Worm (Caenorhabditis elegans): ENCODE measurements around the gene hum-5.

Gene hum-5

ce11 chrIII:4018591-4019580 is 17.8 kb downstream of the hum-5 start:
- TF ChIP-seq C08G9.2 (tag; optimal IDR thresholded peaks at IDR 0.05), result no peak
- no peak for TF ChIP-seq madf-2 (tag; optimal IDR thresholded peaks at IDR 0.05)
- peak; percentile 75 for TF ChIP-seq elt-2 (tag; optimal IDR thresholded peaks at IDR 0.05)

DNA sequence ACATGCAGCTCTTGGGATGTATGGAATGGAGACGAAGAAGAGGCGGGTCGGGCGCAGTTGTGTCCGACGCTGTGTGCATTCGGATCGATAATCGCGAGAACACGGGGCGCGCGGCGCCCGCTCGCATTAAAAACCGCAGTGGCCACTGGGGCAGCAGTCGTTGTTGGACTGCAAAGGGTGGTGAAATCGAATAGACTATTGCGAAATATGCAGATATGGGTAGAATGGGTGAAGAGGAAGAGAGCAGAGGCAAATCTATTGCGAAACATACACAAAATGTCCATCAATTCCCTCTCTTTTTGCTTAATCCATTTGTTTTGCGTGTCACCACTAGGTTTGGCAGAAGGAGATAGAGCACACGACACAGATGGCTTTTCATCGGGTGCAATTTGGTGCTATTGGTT is 18.5 kb downstream of the hum-5 start:
- no peak for TF ChIP-seq K09A11.1 (tag; optimal IDR thresholded peaks at IDR 0.05; ENCODE audit: insufficient read depth)
- peak; percentile 36 for TF ChIP-seq ceh-48 (tag; optimal IDR thresholded peaks at IDR 0.05)
- no peak for TF ChIP-seq pqm-1 (tag; optimal IDR thresholded peaks at IDR 0.05)
- no peak for TF ChIP-seq nhr-232 (tag; optimal IDR thresholded peaks at IDR 0.05)
- TF ChIP-seq syd-9 (tag; optimal IDR thresholded peaks at IDR 0.05), result no peak
- peak; percentile 8 for TF ChIP-seq ceh-31 (tag; optimal IDR thresholded peaks at IDR 0.05)
- TF ChIP-seq ceh-6 (GFP tag; optimal IDR thresholded peaks at IDR 0.05), result peak; percentile 3
- no peak for TF ChIP-seq nhr-11 (tag; optimal IDR thresholded peaks at IDR 0.05)
- TF ChIP-seq C38D4.7 (GFP tag; optimal IDR thresholded peaks at IDR 0.05), result peak; percentile 8
- no peak for TF ChIP-seq hlh-6 (tag; optimal IDR thresholded peaks at IDR 0.05)
- TF ChIP-seq unc-42 (tag; optimal IDR thresholded peaks at IDR 0.05), result peak; percentile 50
- TF ChIP-seq mec-3 (tag; optimal IDR thresholded peaks at IDR 0.05; ENCODE audit: borderline replicate concordance), result no peak
- TF ChIP-seq ceh-9 (tag; optimal IDR thresholded peaks at IDR 0.05), result no peak
- no peak for TF ChIP-seq C08G9.2 (tag; optimal IDR thresholded peaks at IDR 0.05)
- no peak for TF ChIP-seq pag-3 (tag; optimal IDR thresholded peaks at IDR 0.05; ENCODE audit: borderline replicate concordance)
- no peak for TF ChIP-seq ztf-16 (tag; optimal IDR thresholded peaks at IDR 0.05)
- no peak for TF ChIP-seq pha-4 (tag; optimal IDR thresholded peaks at IDR 0.05)
- TF ChIP-seq unc-3 (GFP tag; conservative IDR thresholded peaks at IDR 0.05), result no peak
- peak; percentile 5 for TF ChIP-seq unc-3 (tag; optimal IDR thresholded peaks at IDR 0.05)

DNA sequence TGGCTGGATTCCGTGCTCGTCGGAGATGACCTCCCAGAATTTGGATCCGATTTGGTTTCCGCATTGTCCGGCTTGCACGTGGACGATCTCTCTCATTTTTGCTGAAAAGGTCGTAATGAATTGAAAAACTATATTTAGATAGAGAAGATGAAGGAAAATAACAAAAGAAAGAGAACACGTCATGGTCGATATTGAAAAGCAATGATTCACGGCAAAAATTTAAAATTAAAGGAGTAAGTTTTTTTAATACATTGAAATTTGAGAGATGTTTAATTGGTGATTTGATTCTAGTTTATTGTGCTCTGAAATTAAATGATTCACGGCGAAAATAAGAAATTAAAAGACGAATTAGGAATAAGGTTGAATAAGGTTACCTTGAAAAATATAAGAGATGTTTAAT is 19.1 kb downstream of the hum-5 start, which contains the start of gene tbb-2:
Gene tbb-2 (minus strand): TSS at position 101 of the 400 bp plus-strand sequence.
- TF ChIP-seq mec-3 (tag; optimal IDR thresholded peaks at IDR 0.05; ENCODE audit: borderline replicate concordance) (no peak), unc-86 (tag; optimal IDR thresholded peaks at IDR 0.05) (no peak), elt-2 (tag; optimal IDR thresholded peaks at IDR 0.05) (no peak)

DNA sequence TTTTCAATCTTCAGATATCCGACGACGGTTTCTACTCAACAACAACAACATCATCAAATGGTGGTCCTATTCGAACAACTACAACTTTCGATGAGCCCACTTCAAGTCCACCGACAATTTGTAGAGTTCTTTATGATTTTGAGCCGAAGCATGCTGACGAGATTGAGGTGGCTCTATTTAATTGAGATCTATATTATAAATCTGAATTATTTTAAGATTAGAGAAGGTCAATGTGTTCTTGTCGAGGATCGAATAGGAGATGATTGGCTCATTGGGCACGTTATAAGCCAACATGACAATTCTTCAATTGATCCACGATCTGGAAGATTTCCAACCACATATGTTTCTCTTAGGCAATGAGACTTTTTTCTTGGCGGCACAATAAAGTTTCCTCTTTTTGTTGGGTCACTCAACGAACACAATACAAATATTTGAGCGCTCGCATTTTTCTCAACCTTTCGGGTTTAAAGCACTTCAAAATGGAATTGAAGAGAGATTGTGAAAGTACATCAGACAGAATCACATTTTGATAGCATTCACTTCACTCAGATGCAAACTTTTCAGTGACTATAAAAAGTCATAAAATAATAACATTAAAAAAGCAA is 21.2 kb downstream of the hum-5 start:
- TF ChIP-seq hlh-6 (tag; optimal IDR thresholded peaks at IDR 0.05) (no peak), ahr-1 (tag; optimal IDR thresholded peaks at IDR 0.05) (no peak), ceh-14 (tag; optimal IDR thresholded peaks at IDR 0.05) (no peak), ceh-6 (GFP tag; optimal IDR thresholded peaks at IDR 0.05) (no peak), ztf-16 (tag; optimal IDR thresholded peaks at IDR 0.05) (no peak), mec-3 (tag; optimal IDR thresholded peaks at IDR 0.05; ENCODE audit: borderline replicate concordance) (no peak), npax-4 (tag; optimal IDR thresholded peaks at IDR 0.05) (no peak), tbx-7 (tag; optimal IDR thresholded peaks at IDR 0.05) (no peak), dmd-4 (tag; optimal IDR thresholded peaks at IDR 0.05; ENCODE audit: borderline replicate concordance) (no peak), ceh-22 (tag; optimal IDR thresholded peaks at IDR 0.05) (no peak)

ce11 chrIII:4013061-4013460 is 23.6 kb downstream of the hum-5 start:
- TF ChIP-seq lim-6 (tag; optimal IDR thresholded peaks at IDR 0.05), result no peak
- no peak for TF ChIP-seq lin-11 (tag; optimal IDR thresholded peaks at IDR 0.05)
- no peak for TF ChIP-seq hlh-30 (tag; optimal IDR thresholded peaks at IDR 0.05; ENCODE audit: insufficient read depth)
- TF ChIP-seq sox-4 (tag; optimal IDR thresholded peaks at IDR 0.05), result no peak
- TF ChIP-seq odd-2 (tag; optimal IDR thresholded peaks at IDR 0.05), result no peak
- TF ChIP-seq T23F11.4 (GFP tag; optimal IDR thresholded peaks at IDR 0.05), result no peak
- TF ChIP-seq tbx-2 (tag; optimal IDR thresholded peaks at IDR 0.05), result no peak
- no peak for TF ChIP-seq C08G9.2 (tag; optimal IDR thresholded peaks at IDR 0.05)
- no peak for TF ChIP-seq hlh-15 (tag; optimal IDR thresholded peaks at IDR 0.05)
- no peak for TF ChIP-seq ttx-3 (tag; optimal IDR thresholded peaks at IDR 0.05)
- TF ChIP-seq tbx-7 (tag; optimal IDR thresholded peaks at IDR 0.05), result no peak
- TF ChIP-seq ceh-2 (tag; optimal IDR thresholded peaks at IDR 0.05), result no peak

Measured in whole organism, late embryonic.